Fruit fly (Drosophila melanogaster): Measurements from ENCODE around the gene Obp18a.
A peak's percentile ranks its signal among the peaks of the same experiment; 100 is the strongest.

Obp18a gene

DNA sequence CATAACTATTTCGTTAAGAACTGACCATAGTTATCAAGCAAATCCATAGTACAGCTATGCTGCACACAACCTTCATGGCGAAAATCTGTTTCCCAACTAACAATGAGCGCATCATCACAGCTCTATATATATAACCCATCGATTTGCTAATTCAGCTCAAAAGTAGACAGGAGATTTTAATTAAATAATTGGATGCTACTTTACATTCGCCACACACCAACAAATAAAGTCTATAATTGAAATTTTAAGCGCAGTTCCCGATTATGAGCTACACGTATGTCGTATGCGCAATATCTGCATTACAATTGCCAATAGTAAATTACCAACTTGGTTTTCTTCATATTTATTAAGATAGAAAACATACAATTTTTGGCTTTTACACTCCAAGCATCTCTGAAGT is at the start of gene Obp18a:
TSS of gene Obp18a (minus strand) at position 101 of the 400 bp plus-strand sequence.
- TF ChIP-seq gl (tag; optimal IDR thresholded peaks at IDR 0.05) (no peak), CG8159 (tag; optimal IDR thresholded peaks at IDR 0.05) (no peak), Pif1A (GFP tag; optimal IDR thresholded peaks at IDR 0.05) (no peak), CG4496 (GFP tag; IDR thresholded peaks at IDR 0.05) (no peak), CG32121 (GFP tag; IDR thresholded peaks at IDR 0.05) (no peak), Pif1B (GFP tag; optimal IDR thresholded peaks at IDR 0.05) (no peak), CG10348 (GFP tag; IDR thresholded peaks at IDR 0.05) (no peak), CG13204 (GFP tag; optimal IDR thresholded peaks at IDR 0.05) (no peak), D1 (tag; optimal IDR thresholded peaks at IDR 0.05) (no peak), CG14655 (GFP tag; optimal IDR thresholded peaks at IDR 0.05) (no peak), CG8301 (tag; optimal IDR thresholded peaks at IDR 0.05) (no peak), EcR (GFP tag; optimal IDR thresholded peaks at IDR 0.05) (no peak), Snoo (tag; optimal IDR thresholded peaks at IDR 0.05) (no peak), Ets98B (GFP tag; IDR thresholded peaks at IDR 0.05) (no peak), rn (GFP tag; IDR thresholded peaks at IDR 0.05) (no peak), CG12605 (GFP tag; IDR thresholded peaks at IDR 0.05) (no peak), CG15710 (tag; optimal IDR thresholded peaks at IDR 0.05) (no peak), fd96Ca (GFP tag; IDR thresholded peaks at IDR 0.05) (no peak), CG9948 (tag; optimal IDR thresholded peaks at IDR 0.05) (no peak)

- TF ChIP-seq EcR (GFP tag; optimal IDR thresholded peaks at IDR 0.05): no peak
- TF ChIP-seq CG8301 (tag; optimal IDR thresholded peaks at IDR 0.05): no peak
- no peak for TF ChIP-seq Ets98B (GFP tag; IDR thresholded peaks at IDR 0.05)
- no peak for TF ChIP-seq CG15710 (tag; optimal IDR thresholded peaks at IDR 0.05)
- TF ChIP-seq CG13204 (GFP tag; optimal IDR thresholded peaks at IDR 0.05): no peak
- TF ChIP-seq CG14655 (GFP tag; optimal IDR thresholded peaks at IDR 0.05): no peak
- no peak for TF ChIP-seq CG10348 (GFP tag; IDR thresholded peaks at IDR 0.05)
- TF ChIP-seq D1 (tag; optimal IDR thresholded peaks at IDR 0.05): no peak
- TF ChIP-seq rn (GFP tag; IDR thresholded peaks at IDR 0.05): no peak
- TF ChIP-seq Pif1B (GFP tag; optimal IDR thresholded peaks at IDR 0.05): no peak
- no peak for TF ChIP-seq CG4496 (GFP tag; IDR thresholded peaks at IDR 0.05)
- no peak for TF ChIP-seq Snoo (tag; optimal IDR thresholded peaks at IDR 0.05)
- TF ChIP-seq CG17806 (tag; optimal IDR thresholded peaks at IDR 0.05): no peak
- no peak for TF ChIP-seq CG8159 (tag; optimal IDR thresholded peaks at IDR 0.05)
- TF ChIP-seq fd96Ca (GFP tag; IDR thresholded peaks at IDR 0.05): no peak
- no peak for TF ChIP-seq Pif1A (GFP tag; optimal IDR thresholded peaks at IDR 0.05)
Measured at dm6 chrX:19183121-19183520, 47.5 kb upstream of the Obp18a start, which contains the start of gene CG33253. CG33253 (plus strand) TSS chrX:19183421.

- TF ChIP-seq CG8301 (tag; optimal IDR thresholded peaks at IDR 0.05) (peak; percentile 48), D1 (tag; optimal IDR thresholded peaks at IDR 0.05) (no peak), Ets98B (GFP tag; IDR thresholded peaks at IDR 0.05) (0 out of 2 replicates have a peak, but pooled peaks have one; percentile 28), CG9948 (tag; optimal IDR thresholded peaks at IDR 0.05) (peak; percentile 59), fd96Ca (GFP tag; IDR thresholded peaks at IDR 0.05) (0 out of 3 replicates have a peak, but pooled peaks have one; percentile 45), Pif1A (GFP tag; optimal IDR thresholded peaks at IDR 0.05) (no peak), CG12605 (GFP tag; IDR thresholded peaks at IDR 0.05) (no peak), CG4496 (GFP tag; IDR thresholded peaks at IDR 0.05) (peak; percentile 40; the same call in 1 of the 3 replicates), Pif1B (GFP tag; optimal IDR thresholded peaks at IDR 0.05) (no peak), CG15710 (tag; optimal IDR thresholded peaks at IDR 0.05) (peak; percentile 67), CG14655 (GFP tag; optimal IDR thresholded peaks at IDR 0.05) (peak; percentile 69), Snoo (tag; optimal IDR thresholded peaks at IDR 0.05) (peak; percentile 51), CG17806 (tag; optimal IDR thresholded peaks at IDR 0.05) (peak; percentile 59), CG34367 (tag; optimal IDR thresholded peaks at IDR 0.05) (peak; percentile 64), CG10348 (GFP tag; IDR thresholded peaks at IDR 0.05) (no peak), CG32121 (GFP tag; IDR thresholded peaks at IDR 0.05) (peak; percentile 37; the same call in 1 of the 2 replicates), rn (GFP tag; IDR thresholded peaks at IDR 0.05) (no peak), CG8159 (tag; optimal IDR thresholded peaks at IDR 0.05) (peak; percentile 74), CG13204 (GFP tag; optimal IDR thresholded peaks at IDR 0.05) (no peak), EcR (GFP tag; optimal IDR thresholded peaks at IDR 0.05) (no peak), gl (tag; optimal IDR thresholded peaks at IDR 0.05) (no peak)
Measured at dm6 chrX:19179696-19180255, 44.1 kb upstream of the Obp18a start, which contains the start of the genes CG7556 and CG7453. CG7556 (minus strand) TSS chrX:19179830. CG7453 (plus strand) TSS chrX:19180173.

- peak; percentile 95 for TF ChIP-seq EcR (GFP tag; optimal IDR thresholded peaks at IDR 0.05)
- TF ChIP-seq CG4496 (GFP tag; IDR thresholded peaks at IDR 0.05): peak; percentile 34; the same call in 1 of the 3 replicates
- no peak for TF ChIP-seq Pif1A (GFP tag; optimal IDR thresholded peaks at IDR 0.05)
- no peak for TF ChIP-seq CG9948 (tag; optimal IDR thresholded peaks at IDR 0.05)
Measured at dm6 chrX:19174850-19175571, 39.3 kb upstream of the Obp18a start, which contains the start of gene CG33939. CG33939 (minus strand) TSS chrX:19174900.

DNA sequence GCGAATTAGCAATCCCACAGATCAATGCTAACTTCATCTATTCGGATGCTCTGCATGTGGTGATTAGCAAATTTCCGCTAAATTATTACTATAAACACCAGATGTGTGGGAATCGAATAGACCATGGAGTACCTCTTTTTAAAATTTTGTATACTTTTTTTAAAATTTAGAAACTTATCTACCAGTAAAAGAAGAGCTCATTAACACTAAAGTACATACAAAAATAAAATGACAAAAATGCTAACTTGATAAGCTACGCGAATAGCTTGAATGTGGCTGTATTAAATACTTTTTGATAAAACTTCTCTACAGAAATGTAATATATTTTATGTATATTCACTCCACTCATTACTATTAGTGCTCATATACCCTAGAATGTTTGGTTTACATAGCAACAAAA is 38.4 kb upstream of the Obp18a start:
- TF ChIP-seq rn (GFP tag; IDR thresholded peaks at IDR 0.05) (no peak), D1 (tag; optimal IDR thresholded peaks at IDR 0.05) (no peak), CG4496 (GFP tag; IDR thresholded peaks at IDR 0.05) (no peak), Snoo (tag; optimal IDR thresholded peaks at IDR 0.05) (no peak), CG34367 (tag; optimal IDR thresholded peaks at IDR 0.05) (no peak), fd96Ca (GFP tag; IDR thresholded peaks at IDR 0.05) (no peak), CG8301 (tag; optimal IDR thresholded peaks at IDR 0.05) (no peak), CG32121 (GFP tag; IDR thresholded peaks at IDR 0.05) (no peak), Pif1B (GFP tag; optimal IDR thresholded peaks at IDR 0.05) (no peak), Pif1A (GFP tag; optimal IDR thresholded peaks at IDR 0.05) (no peak), CG10348 (GFP tag; IDR thresholded peaks at IDR 0.05) (no peak), CG8159 (tag; optimal IDR thresholded peaks at IDR 0.05) (no peak)
